Worm (Caenorhabditis elegans) whole organism, early embryonic: ENCODE results near the gene C54D10.5.

ENCODE experiments used
- F13C5.2 ChIP-seq: sonication (generic microtip); optimal IDR thresholded peaks from 2 replicates; lab custom pipeline; 2017; ENCODE audit warnings: mild to moderate bottlenecking, missing genetic modification characterization, inconsistent platforms, missing compliant biosample characterization
- ama-1 ChIP-seq: fragments of 150-350 bp; optimal IDR thresholded peaks from 2 replicates; lab custom pipeline; 2014
- ets-7 ChIP-seq: sonication (generic microtip); optimal IDR thresholded peaks from 2 replicates; lab custom pipeline; 2016; ENCODE audit warnings: missing genotype, missing genetic modification characterization, missing compliant biosample characterization
- hmbx-1 ChIP-seq: sonication (generic microtip); optimal IDR thresholded peaks from 2 replicates; lab custom pipeline; 2016; ENCODE audit warnings: mild to moderate bottlenecking, missing genetic modification characterization, missing compliant biosample characterization
- hnd-1 ChIP-seq: sonication (generic microtip); optimal IDR thresholded peaks from 2 replicates; lab custom pipeline; 2016; ENCODE audit warnings: missing genetic modification characterization, missing compliant biosample characterization
- sea-1 ChIP-seq: fragments of 200-800 bp; sonication (Bioruptor generic); conservative IDR thresholded peaks from 2 replicates; pipeline ENCODE4 v1.3.6; 2022; ENCODE audit warnings: missing genetic modification characterization, missing compliant biosample characterization
- tbx-37 ChIP-seq: fragments of 200-800 bp; sonication (Bioruptor generic); conservative IDR thresholded peaks from 2 replicates; pipeline ENCODE4 v1.3.6; 2022; ENCODE audit warnings: missing genetic modification reagents, missing genetic modification characterization, missing compliant biosample characterization
- tra-4 ChIP-seq: sonication (generic microtip); optimal IDR thresholded peaks from 2 replicates; lab custom pipeline; 2017; ENCODE audit warnings: missing genetic modification characterization, missing compliant biosample characterization

ce11 chrV:12408996-12409395 is 20.1 kb upstream of the C54D10.5 start:
- TF ChIP-seq sea-1 (GFP tag; lab: Robert Waterston, UW), result no peak
- TF ChIP-seq F13C5.2 (tag; lab: Kevin White, UChicago), result no peak
- no peak for TF ChIP-seq tra-4 (tag; lab: Kevin White, UChicago)
- TF ChIP-seq tbx-37 (GFP tag; lab: Robert Waterston, UW), result no peak
- TF ChIP-seq ama-1, result no peak
- TF ChIP-seq hnd-1, result no peak
- TF ChIP-seq ets-7, result no peak
- TF ChIP-seq hmbx-1 (tag; lab: Kevin White, UChicago), result no peak
